Worm (Caenorhabditis elegans): ENCODE measurements around the gene ska-3.

Gene ska-3

ce11 chrIII:5710676-5711075 lies 31.9 kb upstream of the ska-3 start:
- peak; percentile 5 for TF ChIP-seq lin-13 (GFP tag; optimal IDR thresholded peaks at IDR 0.05)
- TF ChIP-seq skn-1 (tag; optimal IDR thresholded peaks at IDR 0.05): no peak
- peak; percentile 26 for TF ChIP-seq nhr-129 (tag; optimal IDR thresholded peaks at IDR 0.05)
- peak; percentile 36 for TF ChIP-seq fos-1 (tag; optimal IDR thresholded peaks at IDR 0.05)
- no peak for TF ChIP-seq R02D3.7 (tag; optimal IDR thresholded peaks at IDR 0.05)
- TF ChIP-seq blmp-1 (tag; optimal IDR thresholded peaks at IDR 0.05; ENCODE audit: insufficient read depth): peak; percentile 7
- peak; percentile 29 for TF ChIP-seq sma-3 (GFP tag; optimal IDR thresholded peaks at IDR 0.05)
- peak in 1 of 2 experiments; percentile 81 for TF ChIP-seq lsy-2 (tag; optimal IDR thresholded peaks at IDR 0.05)
- TF ChIP-seq unc-39 (tag; optimal IDR thresholded peaks at IDR 0.05): no peak
- peak; percentile 43 for TF ChIP-seq sma-9 (GFP tag; optimal IDR thresholded peaks at IDR 0.05)
- TF ChIP-seq sma-9 (tag; optimal IDR thresholded peaks at IDR 0.05): no peak
- TF ChIP-seq lin-39 (tag; optimal IDR thresholded peaks at IDR 0.05): no peak
- TF ChIP-seq gmeb-1 (tag; optimal IDR thresholded peaks at IDR 0.05): peak; percentile 10
- peak; percentile 83 for TF ChIP-seq nhr-21 (tag; optimal IDR thresholded peaks at IDR 0.05)

ce11 chrIII:5710045-5710444 lies 31.2 kb upstream of the ska-3 start, which contains the start of gene B0336.12:
B0336.12 (minus strand) TSS chrIII:5710145.
- no peak for TF ChIP-seq sem-4 (tag; optimal IDR thresholded peaks at IDR 0.05)
- TF ChIP-seq snpc-4 (tag; optimal IDR thresholded peaks at IDR 0.05): no peak
- no peak for TF ChIP-seq gmeb-1 (tag; optimal IDR thresholded peaks at IDR 0.05)
- no peak for TF ChIP-seq sma-3 (GFP tag; optimal IDR thresholded peaks at IDR 0.05)
- no peak for TF ChIP-seq ZK546.5 (tag; optimal IDR thresholded peaks at IDR 0.05)
- no peak for TF ChIP-seq nhr-25 (tag; optimal IDR thresholded peaks at IDR 0.05)
- TF ChIP-seq unc-62 (GFP tag; optimal IDR thresholded peaks at IDR 0.05): no peak
- TF ChIP-seq Y55F3AM.14 (GFP tag; optimal IDR thresholded peaks at IDR 0.05): no peak
- no peak for TF ChIP-seq lin-13 (GFP tag; optimal IDR thresholded peaks at IDR 0.05)

ce11 chrIII:5709224-5709623 lies 30.4 kb upstream of the ska-3 start, which contains the start of gene hpo-28:
hpo-28 (minus strand) TSS chrIII:5709324.
- TF ChIP-seq elt-1 (tag; optimal IDR thresholded peaks at IDR 0.05): no peak
- TF ChIP-seq sma-9 (GFP tag; optimal IDR thresholded peaks at IDR 0.05): no peak
- TF ChIP-seq sma-9 (tag; optimal IDR thresholded peaks at IDR 0.05): no peak
- TF ChIP-seq sma-3 (GFP tag; optimal IDR thresholded peaks at IDR 0.05): no peak
- TF ChIP-seq ztf-1 (GFP tag; conservative IDR thresholded peaks at IDR 0.05): no peak
- TF ChIP-seq crh-2 (tag; optimal IDR thresholded peaks at IDR 0.05): no peak
- no peak for TF ChIP-seq egl-27 (tag; optimal IDR thresholded peaks at IDR 0.05)
- no peak for TF ChIP-seq ama-1 (optimal IDR thresholded peaks at IDR 0.05)
- TF ChIP-seq unc-62 (GFP tag; optimal IDR thresholded peaks at IDR 0.05): no peak
- TF ChIP-seq nhr-237 (tag; optimal IDR thresholded peaks at IDR 0.05): no peak

- TF ChIP-seq nhr-129 (tag; optimal IDR thresholded peaks at IDR 0.05) (peak; percentile 50), fos-1 (tag; optimal IDR thresholded peaks at IDR 0.05) (no peak), peb-1 (tag; optimal IDR thresholded peaks at IDR 0.05) (no peak), R02D3.7 (tag; optimal IDR thresholded peaks at IDR 0.05) (no peak), crh-2 (tag; optimal IDR thresholded peaks at IDR 0.05) (no peak)
Measured at ce11 chrIII:5708024-5708423, 29.2 kb upstream of the ska-3 start.

- no peak for TF ChIP-seq ama-1 (optimal IDR thresholded peaks at IDR 0.05)
- no peak for TF ChIP-seq lin-11 (tag; optimal IDR thresholded peaks at IDR 0.05)
- TF ChIP-seq nhr-21 (tag; optimal IDR thresholded peaks at IDR 0.05): no peak
- no peak for TF ChIP-seq lin-13 (GFP tag; optimal IDR thresholded peaks at IDR 0.05)
- no peak for TF ChIP-seq blmp-1 (tag; optimal IDR thresholded peaks at IDR 0.05; ENCODE audit: insufficient read depth)
- no peak for TF ChIP-seq F13H6.1 (tag; optimal IDR thresholded peaks at IDR 0.05)
- TF ChIP-seq unc-55 (GFP tag; optimal IDR thresholded peaks at IDR 0.05): no peak
- TF ChIP-seq peb-1 (tag; optimal IDR thresholded peaks at IDR 0.05): no peak
- no peak for TF ChIP-seq ZK546.5 (tag; optimal IDR thresholded peaks at IDR 0.05)
- TF ChIP-seq skn-1 (tag; optimal IDR thresholded peaks at IDR 0.05): no peak
- TF ChIP-seq unc-39 (tag; optimal IDR thresholded peaks at IDR 0.05): no peak
- TF ChIP-seq nhr-25 (tag; optimal IDR thresholded peaks at IDR 0.05): no peak
- TF ChIP-seq elt-1 (tag; optimal IDR thresholded peaks at IDR 0.05): no peak
- no peak for TF ChIP-seq gmeb-1 (tag; optimal IDR thresholded peaks at IDR 0.05)
- TF ChIP-seq egl-27 (tag; optimal IDR thresholded peaks at IDR 0.05): no peak
- TF ChIP-seq nhr-237 (tag; optimal IDR thresholded peaks at IDR 0.05): no peak
- no peak for TF ChIP-seq crh-2 (tag; optimal IDR thresholded peaks at IDR 0.05)
Measured at ce11 chrIII:5707546-5707945, 28.7 kb upstream of the ska-3 start.

- TF ChIP-seq aly-2 (tag; optimal IDR thresholded peaks at IDR 0.05): no peak
- TF ChIP-seq nhr-237 (tag; optimal IDR thresholded peaks at IDR 0.05): no peak
- no peak for TF ChIP-seq elt-1 (tag; optimal IDR thresholded peaks at IDR 0.05)
- TF ChIP-seq sma-3 (GFP tag; optimal IDR thresholded peaks at IDR 0.05): peak; percentile 88
- peak; percentile 88 for TF ChIP-seq ztf-4 (tag; optimal IDR thresholded peaks at IDR 0.05)
- TF ChIP-seq peb-1 (tag; optimal IDR thresholded peaks at IDR 0.05): no peak
- peak; percentile 96 for TF ChIP-seq R02D3.7 (tag; optimal IDR thresholded peaks at IDR 0.05)
- TF ChIP-seq nhr-12 (tag; optimal IDR thresholded peaks at IDR 0.05): no peak
- TF ChIP-seq dmd-4 (tag; optimal IDR thresholded peaks at IDR 0.05): no peak
- TF ChIP-seq zag-1 (tag; optimal IDR thresholded peaks at IDR 0.05): peak; percentile 84
- TF ChIP-seq lsy-2 (tag; optimal IDR thresholded peaks at IDR 0.05): peak; percentile 85 to 96
- no peak for TF ChIP-seq nhr-11 (tag; optimal IDR thresholded peaks at IDR 0.05)
- TF ChIP-seq crh-2 (tag; optimal IDR thresholded peaks at IDR 0.05): peak; percentile 97
- TF ChIP-seq Y55F3AM.14 (GFP tag; optimal IDR thresholded peaks at IDR 0.05): no peak
- peak; percentile 100 for TF ChIP-seq unc-55 (GFP tag; optimal IDR thresholded peaks at IDR 0.05)
- peak; percentile 97 for TF ChIP-seq C34F6.9 (tag; optimal IDR thresholded peaks at IDR 0.05)
- no peak for TF ChIP-seq mbf-1 (tag; optimal IDR thresholded peaks at IDR 0.05)
- peak; percentile 92 for TF ChIP-seq nhr-6 (tag; optimal IDR thresholded peaks at IDR 0.05)
- peak; percentile 83 for TF ChIP-seq ama-1 (optimal IDR thresholded peaks at IDR 0.05)
- TF ChIP-seq nhr-23 (tag; optimal IDR thresholded peaks at IDR 0.05): no peak
- peak; percentile 91 for TF ChIP-seq gmeb-1 (tag; optimal IDR thresholded peaks at IDR 0.05)
Measured at ce11 chrIII:5706077-5706627, 27.3 kb upstream of the ska-3 start, which contains the start of gene rpl-23. rpl-23 (minus strand) TSS chrIII:5706127.

All from whole organism, L2 larva.